Fruit fly (Drosophila melanogaster) whole organism, embryonic: ENCODE data around the gene nAChRalpha3.

Source experiments
- B-H1 ChIP-seq: fragments of 200-800 bp; sonication (Bioruptor generic); IDR thresholded peaks from 3 replicates; pipeline ENCODE4 v1.3.6; 2022; ENCODE audit warnings: missing biosample characterization, missing genetic modification characterization
- C15 ChIP-seq: fragments of 200-800 bp; sonication (Bioruptor generic); IDR thresholded peaks from 3 replicates; pipeline ENCODE4 v1.3.6; 2022; ENCODE audit warnings: missing biosample characterization, missing genetic modification characterization
- CG10366 ChIP-seq: fragments of 200-800 bp; sonication (Bioruptor generic); IDR thresholded peaks from 2 replicates; pipeline ENCODE4 v1.3.6; 2022; ENCODE audit warnings: missing biosample characterization, missing genetic modification characterization
- CG10462 ChIP-seq: fragments of 200-800 bp; sonication (Bioruptor generic); optimal IDR thresholded peaks from 2 replicates; lab custom pipeline; 2016; ENCODE audit warnings: missing biosample characterization, missing genetic modification characterization
- CG11560 ChIP-seq: fragments of 200-800 bp; sonication (Bioruptor generic); IDR thresholded peaks from 3 replicates; pipeline ENCODE4 v1.3.6; 2022; ENCODE audit warnings: missing biosample characterization, missing genetic modification characterization
- CG11696 ChIP-seq: fragments of 200-800 bp; sonication (Bioruptor generic); IDR thresholded peaks from 2 replicates; pipeline ENCODE4 v1.3.6; 2022; ENCODE audit warnings: missing biosample characterization, missing genetic modification characterization
- CG12299 ChIP-seq: fragments of 200-800 bp; sonication (Bioruptor generic); optimal IDR thresholded peaks from 2 replicates; lab custom pipeline; 2018; ENCODE audit warnings: missing biosample characterization, mild to moderate bottlenecking, missing genetic modification characterization
- CG1233 ChIP-seq: fragments of 200-800 bp; sonication (Bioruptor generic); optimal IDR thresholded peaks from 4 replicates; lab custom pipeline; 2018; ENCODE audit warnings: missing biosample characterization, mild to moderate bottlenecking, missing genetic modification characterization
- CG12942 ChIP-seq: fragments of 200-800 bp; sonication (Bioruptor generic); optimal IDR thresholded peaks from 3 replicates; lab custom pipeline; 2016; ENCODE audit warnings: missing biosample characterization, missing genetic modification characterization
- CG14014 ChIP-seq: fragments of 200-800 bp; sonication (Bioruptor generic); IDR thresholded peaks from 2 replicates; pipeline ENCODE4 v1.3.6; 2022; ENCODE audit warnings: missing biosample characterization, missing genetic modification characterization
- CG14441 ChIP-seq: fragments of 200-800 bp; sonication (Bioruptor generic); IDR thresholded peaks from 2 replicates; pipeline ENCODE4 v1.3.6; 2022; ENCODE audit warnings: missing biosample characterization, missing genetic modification characterization
- CG14965 ChIP-seq: fragments of 200-800 bp; sonication (Bioruptor generic); optimal IDR thresholded peaks from 2 replicates; lab custom pipeline; 2016; ENCODE audit warnings: missing biosample characterization, missing genetic modification characterization, borderline replicate concordance
- CG17361 ChIP-seq: fragments of 200-800 bp; sonication (Bioruptor generic); IDR thresholded peaks from 3 replicates; pipeline ENCODE4 v1.3.6; 2022; ENCODE audit warnings: missing biosample characterization, missing genetic modification characterization
- CG18262 ChIP-seq: fragments of 200-800 bp; optimal IDR thresholded peaks from 3 replicates; lab custom pipeline; 2019; ENCODE audit warnings: missing biosample characterization, mild to moderate bottlenecking, missing genetic modification characterization, moderate library complexity
- CG18476 ChIP-seq: fragments of 200-800 bp; sonication (Bioruptor generic); optimal IDR thresholded peaks from 2 replicates; lab custom pipeline; 2016; ENCODE audit warnings: missing biosample characterization, mild to moderate bottlenecking, missing genetic modification characterization
- CG18764 ChIP-seq: fragments of 200-800 bp; sonication (Bioruptor generic); optimal IDR thresholded peaks from 3 replicates; lab custom pipeline; 2016; ENCODE audit warnings: missing biosample characterization, missing genetic modification characterization
- CG32532 ChIP-seq: fragments of 200-800 bp; sonication (Bioruptor generic); IDR thresholded peaks from 2 replicates; pipeline ENCODE4 v1.3.6; 2022; ENCODE audit warnings: missing biosample characterization, missing genetic modification characterization
- CG3847 ChIP-seq: fragments of 200-800 bp; sonication (Bioruptor generic); IDR thresholded peaks from 2 replicates; pipeline ENCODE4 v1.3.6; 2022; ENCODE audit warnings: missing biosample characterization, missing genetic modification characterization
- CG4707 ChIP-seq: fragments of 200-800 bp; sonication (Bioruptor generic); optimal IDR thresholded peaks from 2 replicates; lab custom pipeline; 2018; ENCODE audit warnings: missing biosample characterization, mild to moderate bottlenecking, missing genetic modification characterization, moderate library complexity
- CG5245 ChIP-seq: fragments of 200-800 bp; sonication (Bioruptor generic); optimal IDR thresholded peaks from 3 replicates; lab custom pipeline; 2016; ENCODE audit warnings: missing biosample characterization, missing genetic modification characterization
- CG6813 ChIP-seq: fragments of 200-800 bp; sonication (Bioruptor generic); optimal IDR thresholded peaks from 2 replicates; lab custom pipeline; 2017; ENCODE audit warnings: missing biosample characterization, missing genetic modification characterization, mild to moderate bottlenecking, moderate library complexity, missing genetic modification reagents
- CG7556 ChIP-seq: fragments of 200-800 bp; sonication (Bioruptor generic); optimal IDR thresholded peaks from 2 replicates; lab custom pipeline; 2017; ENCODE audit warnings: missing biosample characterization, mild to moderate bottlenecking, missing genetic modification characterization
- CG7928 ChIP-seq: fragments of 200-800 bp; sonication (Bioruptor generic); optimal IDR thresholded peaks from 2 replicates; lab custom pipeline; 2017; ENCODE audit warnings: missing biosample characterization, mild to moderate bottlenecking, missing genetic modification characterization
- CG8290 ChIP-seq, 3 experiments: fragments of 200-800 bp; sonication (Bioruptor generic); optimal IDR thresholded peaks; 2 replicates each; lab custom pipeline; 2016 to 2019; ENCODE audit warnings: missing biosample characterization in 3 of 3, missing genetic modification characterization in 3 of 3, mild to moderate bottlenecking in 2 of 3, moderate library complexity in 1 of 3
- CG8944 ChIP-seq: fragments of 200-800 bp; sonication (Bioruptor generic); optimal IDR thresholded peaks from 3 replicates; lab custom pipeline; 2016; ENCODE audit warnings: missing biosample characterization, missing genetic modification characterization
- CG9437 ChIP-seq: fragments of 200-800 bp; sonication (Bioruptor generic); optimal IDR thresholded peaks from 2 replicates; lab custom pipeline; 2018; ENCODE audit warnings: missing biosample characterization, mild to moderate bottlenecking, missing genetic modification characterization
- Fer3 ChIP-seq: fragments of 200-800 bp; sonication (Bioruptor generic); optimal IDR thresholded peaks from 2 replicates; lab custom pipeline; 2018; ENCODE audit warnings: missing biosample characterization, mild to moderate bottlenecking, missing genetic modification characterization, moderate library complexity
- HLHmδ ChIP-seq: fragments of 200-800 bp; sonication (Bioruptor generic); optimal IDR thresholded peaks from 2 replicates; lab custom pipeline; 2018; ENCODE audit warnings: missing biosample characterization, mild to moderate bottlenecking, missing genetic modification characterization, moderate library complexity
- Hey ChIP-seq: fragments of 200-800 bp; sonication (Bioruptor generic); optimal IDR thresholded peaks from 3 replicates; lab custom pipeline; 2018; ENCODE audit warnings: missing biosample characterization, mild to moderate bottlenecking, missing genetic modification characterization
- Kr ChIP-seq: fragments of 200-800 bp; sonication (Bioruptor generic); optimal IDR thresholded peaks from 2 replicates; lab custom pipeline; 2017; ENCODE audit warnings: missing biosample characterization, mild to moderate bottlenecking, missing genetic modification characterization
- NC2β ChIP-seq: fragments of 200-800 bp; sonication (Bioruptor generic); optimal IDR thresholded peaks from 2 replicates; lab custom pipeline; 2016; ENCODE audit warnings: missing biosample characterization, missing genetic modification characterization
- Sry-δ ChIP-seq: fragments of 200-800 bp; sonication (Bioruptor generic); optimal IDR thresholded peaks from 2 replicates; lab custom pipeline; 2016; ENCODE audit warnings: missing biosample characterization, missing genetic modification characterization
- Stat92E ChIP-seq, 3 experiments: fragments of >200 bp in 2 of 3; fragments of 200-800 bp in 1 of 3; sonication (Bioruptor generic) in 1 of 3; optimal IDR thresholded peaks; 2 replicates each; lab custom pipeline; 2017 to 2019; ENCODE audit warnings: missing biosample characterization in 3 of 3, missing genetic modification characterization in 3 of 3, mild to moderate bottlenecking in 1 of 3, moderate library complexity in 1 of 3
- Xbp1 ChIP-seq: fragments of 200-800 bp; sonication (Bioruptor generic); optimal IDR thresholded peaks from 3 replicates; lab custom pipeline; 2016; ENCODE audit warnings: missing biosample characterization, mild to moderate bottlenecking, missing genetic modification characterization
- Xrp1 ChIP-seq: fragments of 200-800 bp; sonication (Bioruptor generic); IDR thresholded peaks from 2 replicates; pipeline ENCODE4 v1.3.6; 2022; ENCODE audit warnings: missing biosample characterization, missing genetic modification characterization
- aop ChIP-seq: fragments of 200-800 bp; sonication (Bioruptor generic); IDR thresholded peaks from 2 replicates; pipeline ENCODE4 v1.3.6; 2022; ENCODE audit warnings: missing biosample characterization, missing genetic modification characterization
- da ChIP-seq: fragments of 200-800 bp; sonication (Bioruptor generic); optimal IDR thresholded peaks from 2 replicates; lab custom pipeline; 2016; ENCODE audit warnings: missing biosample characterization, missing genetic modification characterization
- eyg ChIP-seq: fragments of 200-800 bp; sonication (Bioruptor generic); optimal IDR thresholded peaks from 3 replicates; lab custom pipeline; 2016; ENCODE audit warnings: missing biosample characterization, missing genetic modification characterization
- gcm ChIP-seq: fragments of 200-800 bp; sonication (Bioruptor generic); optimal IDR thresholded peaks from 2 replicates; lab custom pipeline; 2019; ENCODE audit warnings: missing biosample characterization, mild to moderate bottlenecking, missing genetic modification characterization, moderate library complexity
- kay ChIP-seq: fragments of 200-800 bp; sonication (Bioruptor generic); optimal IDR thresholded peaks from 2 replicates; lab custom pipeline; 2016; ENCODE audit warnings: missing biosample characterization, missing genetic modification characterization
- kni ChIP-seq: fragments of 200-800 bp; sonication (Bioruptor generic); optimal IDR thresholded peaks from 3 replicates; lab custom pipeline; 2017; ENCODE audit warnings: mild to moderate bottlenecking, missing biosample characterization, missing genetic modification reagents, missing genetic modification characterization
- lola ChIP-seq, 3 experiments: fragments of >200 bp in 2 of 3; fragments of 200-800 bp in 1 of 3; sonication (Bioruptor generic) in 1 of 3; optimal IDR thresholded peaks; 2 replicates each; lab custom pipeline; 2017 to 2019; ENCODE audit warnings: missing biosample characterization in 3 of 3, missing genetic modification characterization in 3 of 3, mild to moderate bottlenecking in 1 of 3, moderate library complexity in 1 of 3
- nmo ChIP-seq: fragments of 200-800 bp; sonication (Bioruptor generic); optimal IDR thresholded peaks from 2 replicates; lab custom pipeline; 2018; ENCODE audit warnings: missing biosample characterization, mild to moderate bottlenecking, missing genetic modification characterization, moderate library complexity
- sc ChIP-seq, 3 experiments: fragments of >200 bp in 2 of 3; fragments of 200-800 bp in 1 of 3; sonication (Bioruptor generic) in 1 of 3; optimal IDR thresholded peaks; 2 replicates in 2 of 3; 3 replicates in 1 of 3; lab custom pipeline; 2017; ENCODE audit warnings: mild to moderate bottlenecking in 1 of 3, missing biosample characterization in 1 of 3, missing genetic modification characterization in 1 of 3, missing genetic modification reagents in 1 of 3
- scrt ChIP-seq: fragments of 200-800 bp; sonication (Bioruptor generic); optimal IDR thresholded peaks from 2 replicates; lab custom pipeline; 2018; ENCODE audit warnings: missing biosample characterization, mild to moderate bottlenecking, missing genetic modification characterization, moderate library complexity
- stc ChIP-seq: fragments of 200-800 bp; sonication (Bioruptor generic); IDR thresholded peaks from 2 replicates; pipeline ENCODE4 v1.3.6; 2022; ENCODE audit warnings: missing biosample characterization, missing genetic modification characterization
- sug ChIP-seq: fragments of 200-800 bp; optimal IDR thresholded peaks from 2 replicates; lab custom pipeline; 2019; ENCODE audit warnings: missing biosample characterization, mild to moderate bottlenecking, missing genetic modification characterization, moderate library complexity
- vfl ChIP-seq: fragments of 200-800 bp; sonication (Bioruptor generic); optimal IDR thresholded peaks from 2 replicates; lab custom pipeline; 2016; ENCODE audit warnings: missing biosample characterization, missing genetic modification characterization

The nAChRalpha3 gene

dm6 chrX:8410349-8411240 is 43.6 kb upstream of the nAChRalpha3 start (continued):
- TF ChIP-seq CG8290 (GFP tag; optimal IDR thresholded peaks at IDR 0.05; lab: Kevin White, UChicago) (no peak), CG8290 (tag; optimal IDR thresholded peaks at IDR 0.05; lab: Kevin White, UChicago) (peak in 1 of 2 experiments; percentile 7), kni (GFP tag; lab: Kevin White, UChicago) (no peak), CG11696 (peak; percentile 42; the same call in 1 of the 2 replicates), HLHmδ (GFP tag; lab: Kevin White, UChicago) (peak; percentile 37), lola (GFP tag; optimal IDR thresholded peaks at IDR 0.05; lab: Kevin White, UChicago) (no peak), stc (GFP tag; lab: Robert Waterston, UW) (no peak), CG18262 (no peak), CG10462 (GFP tag; lab: Kevin White, UChicago) (no peak), kay (GFP tag; lab: Kevin White, UChicago) (no peak), CG7556 (GFP tag; lab: Kevin White, UChicago) (no peak), CG8944 (GFP tag; lab: Kevin White, UChicago) (no peak), gcm (no peak), Kr (no peak), Hey (tag; lab: Kevin White, UChicago) (no peak), CG9437 (no peak), sc (optimal IDR thresholded peaks at IDR 0.05; lab: Kevin White, UChicago) (no peak), sc (GFP tag; optimal IDR thresholded peaks at IDR 0.05; lab: Kevin White, UChicago) (no peak), Fer3 (tag; lab: Kevin White, UChicago) (no peak), scrt (GFP tag; lab: Kevin White, UChicago) (no peak), CG6813 (peak; percentile 33), eyg (no peak), CG11560 (tag; lab: Robert Waterston, UW) (no peak), sug (tag; lab: Kevin White, UChicago) (no peak), B-H1 (no peak; the same call in 2 of the 3 replicates), CG32532 (GFP tag; lab: Robert Waterston, UW) (peak; percentile 60), da (GFP tag; lab: Kevin White, UChicago) (no peak), Xbp1 (GFP tag; lab: Kevin White, UChicago) (no peak), CG7928 (GFP tag; lab: Kevin White, UChicago) (no peak), CG18764 (GFP tag; lab: Kevin White, UChicago) (no peak), CG3847 (peak; percentile 30; the same call in 1 of the 2 replicates), CG10366 (GFP tag; lab: Robert Waterston, UW) (no peak), CG14441 (GFP tag; lab: Robert Waterston, UW) (no peak), CG12942 (no peak), Sry-δ (GFP tag; lab: Kevin White, UChicago) (no peak), nmo (GFP tag; lab: Kevin White, UChicago) (no peak), vfl (GFP tag; lab: Kevin White, UChicago) (no peak), NC2β (no peak), Stat92E (GFP tag; optimal IDR thresholded peaks at IDR 0.05; lab: Kevin White, UChicago) (no peak), aop (no peak), CG18476 (GFP tag; lab: Kevin White, UChicago) (no peak), Xrp1 (GFP tag; lab: Robert Waterston, UW) (peak; percentile 6; the same call in 1 of the 2 replicates), CG14014 (peak; percentile 63; the same call in 1 of the 2 replicates), CG1233 (GFP tag; lab: Kevin White, UChicago) (no peak), CG14965 (no peak), CG4707 (no peak), CG5245 (GFP tag; lab: Kevin White, UChicago) (no peak), CG12299 (no peak), CG17361 (GFP tag; lab: Robert Waterston, UW) (no peak), C15 (GFP tag; lab: Robert Waterston, UW) (peak; percentile 8; the same call in 1 of the 3 replicates)
